Worm (Caenorhabditis elegans) whole organism, mixed stage, embryonic: ENCODE data around the gene T07E3.2.

Source experiments
- blmp-1 ChIP-seq: fragments of 150-350 bp; optimal IDR thresholded peaks from 2 replicates; lab custom pipeline; 2014; ENCODE audit warnings: missing biosample characterization, missing genetic modification characterization
- ces-1 ChIP-seq: fragments of 150-350 bp; optimal IDR thresholded peaks from 2 replicates; lab custom pipeline; 2014; ENCODE audit warnings: missing biosample characterization, missing genetic modification reagents, missing genetic modification characterization
- hlh-1 ChIP-seq: fragments of 150-350 bp; optimal IDR thresholded peaks from 2 replicates; lab custom pipeline; 2014; ENCODE audit warnings: missing biosample characterization, missing genetic modification reagents, missing genetic modification characterization
- mep-1 ChIP-seq: fragments of 150-350 bp; optimal IDR thresholded peaks from 2 replicates; lab custom pipeline; 2017; ENCODE audit warnings: missing biosample characterization, missing genetic modification reagents, missing genetic modification characterization, inconsistent platforms
- mls-2 ChIP-seq: sonication (generic microtip); optimal IDR thresholded peaks from 2 replicates; lab custom pipeline; 2016; ENCODE audit warnings: mild to moderate bottlenecking, missing genetic modification characterization, moderate library complexity, missing compliant biosample characterization
- nhr-2 ChIP-seq: fragments of 150-350 bp; optimal IDR thresholded peaks from 2 replicates; lab custom pipeline; 2014; ENCODE audit warnings: missing biosample characterization, missing genetic modification characterization
- pha-4 ChIP-seq: fragments of 150-350 bp; optimal IDR thresholded peaks from 2 replicates; lab custom pipeline; 2018; ENCODE audit warnings: missing biosample characterization, missing genetic modification reagents, missing genetic modification characterization
- snpc-4 ChIP-seq: fragments of 150-350 bp; optimal IDR thresholded peaks from 2 replicates; lab custom pipeline; 2014; ENCODE audit warnings: missing biosample characterization, missing genetic modification characterization
- sptf-1 ChIP-seq: sonication (generic microtip); optimal IDR thresholded peaks from 2 replicates; lab custom pipeline; 2017; ENCODE audit warnings: mild to moderate bottlenecking, missing genetic modification characterization, moderate library complexity, missing compliant biosample characterization
- unc-39 ChIP-seq: fragments of 150-350 bp; optimal IDR thresholded peaks from 2 replicates; lab custom pipeline; 2014; ENCODE audit warnings: missing biosample characterization, missing genetic modification characterization
- unc-62 ChIP-seq: fragments of 150-350 bp; optimal IDR thresholded peaks from 2 replicates; lab custom pipeline; 2014; ENCODE audit warnings: missing biosample characterization, missing genetic modification reagents, missing genetic modification characterization
- ztf-11 ChIP-seq: fragments of 150-350 bp; optimal IDR thresholded peaks from 2 replicates; lab custom pipeline; 2014; ENCODE audit warnings: missing biosample characterization, missing genetic modification characterization

ce11 chrIII:6929558-6930167, 23.2 kb downstream of the T07E3.2 start, which contains the start of gene inf-1:
- no peak for TF ChIP-seq unc-39 (tag; lab: Kevin White, UChicago)
- no peak for TF ChIP-seq ces-1 (GFP tag; lab: Kevin White, UChicago)
- TF ChIP-seq blmp-1 = no peak
- no peak for TF ChIP-seq snpc-4 (tag; lab: Kevin White, UChicago)
- TF ChIP-seq ztf-11 (tag; lab: Kevin White, UChicago) = no peak
- no peak for TF ChIP-seq sptf-1 (tag; lab: Kevin White, UChicago)
- TF ChIP-seq unc-62 (GFP tag; lab: Kevin White, UChicago) = no peak
- no peak for TF ChIP-seq nhr-2 (tag; lab: Kevin White, UChicago)
- no peak for TF ChIP-seq hlh-1 (tag; lab: Kevin White, UChicago)
- TF ChIP-seq mep-1 = no peak
- TF ChIP-seq mls-2 (tag; lab: Kevin White, UChicago) = no peak
- TF ChIP-seq pha-4 (tag; lab: Kevin White, UChicago) = no peak
